ENCODE assay signal across 2 worm cellular contexts in the genomic region with DNA sequence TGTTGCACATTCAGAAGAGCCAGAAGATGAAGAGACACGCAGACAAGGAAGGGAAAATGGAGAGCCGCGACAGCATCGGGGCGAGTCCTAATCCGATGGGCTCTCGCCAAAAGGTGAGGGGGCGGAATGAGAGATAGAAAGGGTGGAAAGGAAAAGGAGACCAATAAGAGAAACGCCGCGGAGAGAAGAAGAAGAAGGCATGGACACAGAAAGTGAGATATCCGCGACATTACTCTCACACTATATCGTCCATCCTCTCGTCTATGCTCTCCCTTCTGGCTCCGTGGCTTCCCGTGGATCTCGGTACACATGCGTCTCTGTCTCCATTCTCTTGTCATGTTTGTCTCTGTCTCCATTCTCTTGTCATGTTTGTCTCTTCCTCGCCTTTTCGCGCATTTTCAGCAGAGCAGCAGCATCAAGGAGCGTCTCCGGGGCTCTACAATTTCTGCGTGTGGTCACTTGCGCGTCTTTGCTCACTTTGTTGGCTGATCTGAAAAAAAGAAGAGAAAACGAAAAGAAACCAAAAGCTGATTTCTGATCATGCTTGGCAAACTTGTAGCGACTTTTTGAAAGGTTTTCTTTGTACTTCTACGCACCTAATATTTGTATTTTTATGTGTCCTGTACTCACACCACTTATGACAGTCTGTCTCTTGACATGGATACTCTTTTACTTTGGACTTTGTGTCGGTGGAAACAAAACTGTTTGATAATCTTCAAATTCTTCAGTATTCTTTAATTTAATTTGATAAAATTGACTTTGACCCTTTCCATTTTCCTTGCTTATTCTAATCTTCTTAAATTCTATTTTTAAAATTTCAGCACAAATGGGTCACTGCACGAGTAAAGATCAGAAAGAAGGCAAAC.
TF ChIP-seq lines count a peak whose summit lies in the region.

A gene (plus strand): TSS at position 816 of the 866 bp plus-strand sequence.

TF ChIP-seq in whole organism, L1 larva, 84 proteins besides CTCF, POLR2A, EP300 and RAD21 (continued from another document and continues in another):
- TF ChIP-seq ets-5 (GFP tag; IDR thresholded peaks at IDR 0.05; lab: Robert Waterston, UW) (no peak), nhr-11 (tag; optimal IDR thresholded peaks at IDR 0.05; lab: Kevin White, UChicago) (no peak), snu-23 (GFP tag; optimal IDR thresholded peaks at IDR 0.05; lab: Kevin White, UChicago) (peak; percentile 73), ztf-11 (tag; optimal IDR thresholded peaks at IDR 0.05; lab: Kevin White, UChicago) (peak in 1 of 2 experiments; percentile 37), efl-1 (optimal IDR thresholded peaks at IDR 0.05; lab: Kevin White, UChicago) (peak; percentile 49 to 73), efl-1 (GFP tag; optimal IDR thresholded peaks at IDR 0.05 in 1 of 2; lab: Kevin White, UChicago) (peak; percentile 4 to 10), sup-37 (GFP tag; optimal IDR thresholded peaks at IDR 0.05; lab: Kevin White, UChicago) (no peak), fos-1 (tag; optimal IDR thresholded peaks at IDR 0.05; lab: Kevin White, UChicago) (peak; percentile 27), mef-2 (tag; optimal IDR thresholded peaks at IDR 0.05; lab: Kevin White, UChicago) (peak; percentile 43), elt-3 (tag; optimal IDR thresholded peaks at IDR 0.05; lab: Kevin White, UChicago) (no peak), zip-4 (GFP tag; optimal IDR thresholded peaks at IDR 0.05; lab: Kevin White, UChicago) (no peak), sox-4 (tag; optimal IDR thresholded peaks at IDR 0.05; lab: Kevin White, UChicago) (no peak), nhr-90 (tag; optimal IDR thresholded peaks at IDR 0.05; lab: Kevin White, UChicago; ENCODE audit: poor library complexity) (no peak), hlh-4 (tag; optimal IDR thresholded peaks at IDR 0.05; lab: Kevin White, UChicago) (no peak), ceh-82 (tag; optimal IDR thresholded peaks at IDR 0.05; lab: Kevin White, UChicago) (peak in 2 of 3 experiments; percentile 54 to 65), ceh-90 (tag; optimal IDR thresholded peaks at IDR 0.05; lab: Kevin White, UChicago) (no peak), snpc-4 (tag; optimal IDR thresholded peaks at IDR 0.05; lab: Kevin White, UChicago) (no peak), dsc-1 (tag; optimal IDR thresholded peaks at IDR 0.05; lab: Kevin White, UChicago) (peak; percentile 74), jun-1 (tag; optimal IDR thresholded peaks at IDR 0.05; lab: Kevin White, UChicago) (peak; percentile 49), Y116A8C.19 (tag; optimal IDR thresholded peaks at IDR 0.05; lab: Kevin White, UChicago; ENCODE audit: borderline replicate concordance) (no peak), pax-3 (tag; optimal IDR thresholded peaks at IDR 0.05; lab: Kevin White, UChicago) (peak; percentile 71), irx-1 (tag; optimal IDR thresholded peaks at IDR 0.05; lab: Kevin White, UChicago) (peak; percentile 28), unc-130 (tag; optimal IDR thresholded peaks at IDR 0.05; lab: Kevin White, UChicago) (no peak), rnt-1 (tag; optimal IDR thresholded peaks at IDR 0.05; lab: Kevin White, UChicago) (peak; percentile 45), nhr-85 (tag; lab: Kevin White, UChicago) (no peak), hlh-17 (GFP tag; optimal IDR thresholded peaks at IDR 0.05; lab: Kevin White, UChicago; ENCODE audit: borderline replicate concordance) (no peak), lin-15B (tag; optimal IDR thresholded peaks at IDR 0.05; lab: Kevin White, UChicago) (no peak), pqm-1 (tag; optimal IDR thresholded peaks at IDR 0.05; lab: Kevin White, UChicago) (no peak), unc-98 (GFP tag; IDR thresholded peaks at IDR 0.05; lab: Robert Waterston, UW) (no peak), unc-30 (tag; optimal IDR thresholded peaks at IDR 0.05; lab: Kevin White, UChicago) (no peak), nhr-77 (tag; optimal IDR thresholded peaks at IDR 0.05; lab: Kevin White, UChicago) (peak; percentile 50), nhr-20 (tag; optimal IDR thresholded peaks at IDR 0.05; lab: Kevin White, UChicago) (peak; percentile 57), nhr-28 (tag; optimal IDR thresholded peaks at IDR 0.05; lab: Kevin White, UChicago) (no peak), nhr-237 (tag; optimal IDR thresholded peaks at IDR 0.05; lab: Kevin White, UChicago) (no peak), aly-2 (tag; optimal IDR thresholded peaks at IDR 0.05; lab: Kevin White, UChicago) (no peak), aha-1 (tag; optimal IDR thresholded peaks at IDR 0.05; lab: Kevin White, UChicago) (no peak), vab-15 (tag; optimal IDR thresholded peaks at IDR 0.05; lab: Kevin White, UChicago) (no peak), skn-1 (tag; optimal IDR thresholded peaks at IDR 0.05; lab: Kevin White, UChicago) (no peak), nhr-47 (tag; optimal IDR thresholded peaks at IDR 0.05; lab: Kevin White, UChicago) (peak; percentile 81), fkh-10 (GFP tag; optimal IDR thresholded peaks at IDR 0.05; lab: Kevin White, UChicago) (peak; percentile 93), ces-1 (GFP tag; optimal IDR thresholded peaks at IDR 0.05; lab: Kevin White, UChicago) (no peak), mdl-1 (tag; optimal IDR thresholded peaks at IDR 0.05; lab: Kevin White, UChicago) (peak in 1 of 2 experiments; percentile 49), swsn-7 (tag; optimal IDR thresholded peaks at IDR 0.05; lab: Kevin White, UChicago) (peak; percentile 76), F16B12.6 (tag; optimal IDR thresholded peaks at IDR 0.05; lab: Kevin White, UChicago) (no peak), lir-3 (tag; optimal IDR thresholded peaks at IDR 0.05; lab: Kevin White, UChicago; ENCODE audit: poor library complexity) (no peak), lin-39 (tag; optimal IDR thresholded peaks at IDR 0.05; lab: Kevin White, UChicago) (no peak), elt-2 (tag; optimal IDR thresholded peaks at IDR 0.05; lab: Kevin White, UChicago) (no peak), mep-1 (tag; optimal IDR thresholded peaks at IDR 0.05; lab: Kevin White, UChicago) (peak; percentile 32), nhr-84 (tag; optimal IDR thresholded peaks at IDR 0.05; lab: Kevin White, UChicago) (no peak), nhr-76 (tag; optimal IDR thresholded peaks at IDR 0.05; lab: Kevin White, UChicago) (no peak), blmp-1 (tag; optimal IDR thresholded peaks at IDR 0.05; lab: Kevin White, UChicago) (peak; percentile 89), zag-1 (tag; optimal IDR thresholded peaks at IDR 0.05; lab: Kevin White, UChicago) (peak; percentile 76), lin-14 (GFP tag; optimal IDR thresholded peaks at IDR 0.05; lab: Kevin White, UChicago) (peak; percentile 96), C34B4.2 (tag; optimal IDR thresholded peaks at IDR 0.05; lab: Kevin White, UChicago) (no peak), ztf-4 (tag; optimal IDR thresholded peaks at IDR 0.05; lab: Kevin White, UChicago) (peak; percentile 41), egl-13 (tag; optimal IDR thresholded peaks at IDR 0.05; lab: Kevin White, UChicago) (peak; percentile 86), xbp-1 (tag; optimal IDR thresholded peaks at IDR 0.05; lab: Kevin White, UChicago) (peak; percentile 46), alr-1 (tag; optimal IDR thresholded peaks at IDR 0.05; lab: Kevin White, UChicago; ENCODE audit: borderline replicate concordance) (no peak), nhr-19 (GFP tag; conservative IDR thresholded peaks at IDR 0.05; lab: Robert Waterston, UW) (peak; percentile 39), C04F5.9 (tag; optimal IDR thresholded peaks at IDR 0.05; lab: Kevin White, UChicago) (no peak), ceh-88 (GFP tag; IDR thresholded peaks at IDR 0.05; lab: Robert Waterston, UW) (no peak), nhr-71 (tag; optimal IDR thresholded peaks at IDR 0.05; lab: Kevin White, UChicago) (peak; percentile 86)

TF ChIP-seq in whole organism, L3 larva, 47 proteins besides CTCF, POLR2A, EP300 and RAD21 (continued from another document):
- TF ChIP-seq fkh-2 (tag; optimal IDR thresholded peaks at IDR 0.05; lab: Kevin White, UChicago) (no peak), lin-15B (tag; optimal IDR thresholded peaks at IDR 0.05; lab: Kevin White, UChicago) (peak; percentile 27), pha-4 (tag; optimal IDR thresholded peaks at IDR 0.05; lab: Kevin White, UChicago) (no peak), lsy-12 (tag; optimal IDR thresholded peaks at IDR 0.05; lab: Kevin White, UChicago) (no peak), zag-1 (tag; optimal IDR thresholded peaks at IDR 0.05; lab: Kevin White, UChicago) (peak; percentile 24), ztf-11 (tag; optimal IDR thresholded peaks at IDR 0.05; lab: Kevin White, UChicago) (no peak), ceh-16 (tag; optimal IDR thresholded peaks at IDR 0.05; lab: Kevin White, UChicago) (no peak), mdl-1 (tag; optimal IDR thresholded peaks at IDR 0.05; lab: Kevin White, UChicago) (no peak), nhr-67 (tag; optimal IDR thresholded peaks at IDR 0.05; lab: Kevin White, UChicago) (no peak), nhr-25 (tag; optimal IDR thresholded peaks at IDR 0.05; lab: Kevin White, UChicago) (no peak), egl-5 (tag; optimal IDR thresholded peaks at IDR 0.05; lab: Kevin White, UChicago) (no peak), jun-1 (tag; optimal IDR thresholded peaks at IDR 0.05; lab: Kevin White, UChicago) (no peak), elt-2 (tag; optimal IDR thresholded peaks at IDR 0.05; lab: Kevin White, UChicago) (no peak), unc-62 (GFP tag; optimal IDR thresholded peaks at IDR 0.05; lab: Kevin White, UChicago) (peak; percentile 47), ZK546.5 (tag; optimal IDR thresholded peaks at IDR 0.05; lab: Kevin White, UChicago) (no peak), unc-39 (tag; optimal IDR thresholded peaks at IDR 0.05; lab: Kevin White, UChicago) (no peak), snpc-4 (tag; optimal IDR thresholded peaks at IDR 0.05; lab: Kevin White, UChicago) (peak; percentile 54), ama-1 (optimal IDR thresholded peaks at IDR 0.05; lab: Kevin White, UChicago) (no peak), nhr-237 (tag; optimal IDR thresholded peaks at IDR 0.05; lab: Kevin White, UChicago) (no peak), nhr-12 (tag; optimal IDR thresholded peaks at IDR 0.05; lab: Kevin White, UChicago) (no peak), nhr-28 (tag; optimal IDR thresholded peaks at IDR 0.05; lab: Kevin White, UChicago) (no peak), sea-2 (GFP tag; optimal IDR thresholded peaks at IDR 0.05; lab: Kevin White, UChicago) (peak; percentile 36), nhr-43 (tag; optimal IDR thresholded peaks at IDR 0.05; lab: Kevin White, UChicago; ENCODE audit: poor library complexity, severe bottlenecking) (no peak), nhr-11 (tag; optimal IDR thresholded peaks at IDR 0.05; lab: Kevin White, UChicago) (no peak), nhr-76 (tag; optimal IDR thresholded peaks at IDR 0.05; lab: Kevin White, UChicago) (no peak), elt-3 (tag; optimal IDR thresholded peaks at IDR 0.05; lab: Kevin White, UChicago) (no peak), R02D3.7 (tag; optimal IDR thresholded peaks at IDR 0.05; lab: Kevin White, UChicago) (no peak), nhr-77 (tag; optimal IDR thresholded peaks at IDR 0.05; lab: Kevin White, UChicago) (no peak), skn-1 (tag; optimal IDR thresholded peaks at IDR 0.05; lab: Kevin White, UChicago) (no peak), ztf-4 (tag; optimal IDR thresholded peaks at IDR 0.05; lab: Kevin White, UChicago) (no peak)
